Fruit fly (Drosophila melanogaster): Measurements from ENCODE around the gene Surf4.

Surf4 gene

dm6 chr3R:15361490-15361889 lies 15.5 kb upstream of the Surf4 start, which contains the start of the genes Cog2 and Trax (continued):
- TF ChIP-seq tgo (GFP tag; IDR thresholded peaks at IDR 0.05) (no peak), Abd-B (GFP tag; optimal IDR thresholded peaks at IDR 0.05) (no peak), sna (GFP tag; IDR thresholded peaks at IDR 0.05; ENCODE audit: partially characterized antibody) (peak; percentile 92), Max (GFP tag; optimal IDR thresholded peaks at IDR 0.05) (no peak), NC2α (GFP tag; optimal IDR thresholded peaks at IDR 0.05) (no peak), HmgD (GFP tag; optimal IDR thresholded peaks at IDR 0.05) (no peak), NK7.1 (GFP tag; optimal IDR thresholded peaks at IDR 0.05) (no peak), CG16779 (GFP tag; IDR thresholded peaks at IDR 0.05) (no peak), CG2129 (GFP tag; IDR thresholded peaks at IDR 0.05; ENCODE audit: partially characterized antibody) (peak; percentile 83), CG11398 (GFP tag; optimal IDR thresholded peaks at IDR 0.05) (no peak), run (tag; optimal IDR thresholded peaks at IDR 0.05) (no peak), CG8924 (tag; optimal IDR thresholded peaks at IDR 0.05) (no peak), CG9609 (GFP tag; optimal IDR thresholded peaks at IDR 0.05) (no peak), CG17912 (GFP tag; optimal IDR thresholded peaks at IDR 0.05) (no peak), CG1024 (GFP tag; IDR thresholded peaks at IDR 0.05) (no peak), trh (GFP tag; optimal IDR thresholded peaks at IDR 0.05) (no peak), CG9797 (GFP tag; optimal IDR thresholded peaks at IDR 0.05) (peak; percentile 5), sens (GFP tag) (no peak), bbx (GFP tag; IDR thresholded peaks at IDR 0.05; ENCODE audit: partially characterized antibody) (peak; percentile 93), hth (optimal IDR thresholded peaks at IDR 0.05) (no peak), Oli (tag; optimal IDR thresholded peaks at IDR 0.05) (no peak), Deaf1 (tag; optimal IDR thresholded peaks at IDR 0.05) (no peak), Doc3 (GFP tag; IDR thresholded peaks at IDR 0.05; ENCODE audit: partially characterized antibody) (peak; percentile 94), CG16813 (GFP tag; IDR thresholded peaks at IDR 0.05; ENCODE audit: partially characterized antibody) (peak; percentile 77), Myb (GFP tag; optimal IDR thresholded peaks at IDR 0.05) (no peak), CG9437 (GFP tag; optimal IDR thresholded peaks at IDR 0.05) (no peak), CG18764 (GFP tag; optimal IDR thresholded peaks at IDR 0.05) (no peak), BEAF-32 (GFP tag; optimal IDR thresholded peaks at IDR 0.05) (peak; percentile 73), lov (optimal IDR thresholded peaks at IDR 0.05) (no peak), lov (GFP tag; IDR thresholded peaks at IDR 0.05) (no peak), h (optimal IDR thresholded peaks at IDR 0.05) (no peak), CG12104 (GFP tag; optimal IDR thresholded peaks at IDR 0.05) (no peak), stc (GFP tag; IDR thresholded peaks at IDR 0.05) (no peak), peb (GFP tag; IDR thresholded peaks at IDR 0.05) (no peak), Dref (GFP tag; IDR thresholded peaks at IDR 0.05) (peak; percentile 76), knrl (GFP tag; IDR thresholded peaks at IDR 0.05; ENCODE audit: partially characterized antibody) (peak; percentile 77), CG11456 (GFP tag; IDR thresholded peaks at IDR 0.05) (no peak), grau (tag; optimal IDR thresholded peaks at IDR 0.05) (no peak), CG2202 (tag; optimal IDR thresholded peaks at IDR 0.05) (no peak), CG1233 (GFP tag; optimal IDR thresholded peaks at IDR 0.05) (no peak), nerfin-2 (GFP tag; IDR thresholded peaks at IDR 0.05; ENCODE audit: partially characterized antibody) (peak; percentile 53; the same call in 1 of the 2 replicates), CG6791 (GFP tag; IDR thresholded peaks at IDR 0.05; ENCODE audit: partially characterized antibody) (peak; percentile 89), CG8478 (optimal IDR thresholded peaks at IDR 0.05) (no peak), wdn (GFP tag; IDR thresholded peaks at IDR 0.05) (no peak), vnd (GFP tag; IDR thresholded peaks at IDR 0.05; ENCODE audit: partially characterized antibody) (peak; percentile 82), az2 (GFP tag; optimal IDR thresholded peaks at IDR 0.05) (no peak), fru (optimal IDR thresholded peaks at IDR 0.05) (no peak), CG6254 (GFP tag; optimal IDR thresholded peaks at IDR 0.05) (no peak), gsb (GFP tag; IDR thresholded peaks at IDR 0.05) (no peak), usp (GFP tag; optimal IDR thresholded peaks at IDR 0.05) (no peak), GATAe (GFP tag; conservative IDR thresholded peaks at IDR 0.05) (no peak), CG12391 (tag; optimal IDR thresholded peaks at IDR 0.05) (no peak), CG1832 (GFP tag; optimal IDR thresholded peaks at IDR 0.05) (no peak)
